Fruit fly (Drosophila melanogaster) whole organism, embryonic: ENCODE results near the gene SecS.
A peak's percentile ranks its signal among the peaks of the same experiment; 100 is the strongest.

ENCODE experiments used
- Awh ChIP-seq: fragments of 200-800 bp; sonication (Bioruptor generic); IDR thresholded peaks from 2 replicates; pipeline ENCODE4, ENCODE4 v1.3.6; 2022; ENCODE audit warnings: missing biosample characterization, missing genetic modification characterization
- B-H1 ChIP-seq: fragments of 200-800 bp; sonication (Bioruptor generic); IDR thresholded peaks from 3 replicates; pipeline ENCODE4 v1.3.6; 2022; ENCODE audit warnings: missing biosample characterization, missing genetic modification characterization
- CG10147 ChIP-seq: fragments of 200-800 bp; sonication (Bioruptor generic); optimal IDR thresholded peaks from 2 replicates; lab custom pipeline; 2019; ENCODE audit warnings: missing biosample characterization, mild to moderate bottlenecking, missing genetic modification characterization, moderate library complexity
- CG10543 ChIP-seq: fragments of 200-800 bp; sonication (Bioruptor generic); optimal IDR thresholded peaks from 3 replicates; lab custom pipeline; 2017; ENCODE audit warnings: missing biosample characterization, mild to moderate bottlenecking, missing genetic modification characterization, moderate library complexity
- CG12155 ChIP-seq: fragments of 200-800 bp; sonication (Bioruptor generic); optimal IDR thresholded peaks from 3 replicates; lab custom pipeline; 2016; ENCODE audit warnings: missing biosample characterization, missing genetic modification characterization
- CG1233 ChIP-seq: fragments of 200-800 bp; sonication (Bioruptor generic); optimal IDR thresholded peaks from 4 replicates; lab custom pipeline; 2018; ENCODE audit warnings: missing biosample characterization, mild to moderate bottlenecking, missing genetic modification characterization
- CG12942 ChIP-seq: fragments of 200-800 bp; sonication (Bioruptor generic); optimal IDR thresholded peaks from 3 replicates; lab custom pipeline; 2016; ENCODE audit warnings: missing biosample characterization, missing genetic modification characterization
- CG13894 ChIP-seq: fragments of 200-800 bp; sonication (Bioruptor generic); optimal IDR thresholded peaks from 3 replicates; lab custom pipeline; 2018; ENCODE audit warnings: missing biosample characterization, mild to moderate bottlenecking, missing genetic modification characterization, moderate library complexity
- CG14050 ChIP-seq: fragments of 200-800 bp; sonication (Bioruptor generic); IDR thresholded peaks from 3 replicates; pipeline ENCODE4 v1.3.6; 2022; ENCODE audit warnings: missing biosample characterization, missing genetic modification characterization
- CG1529 ChIP-seq: fragments of 200-800 bp; sonication (Bioruptor generic); optimal IDR thresholded peaks from 3 replicates; lab custom pipeline; 2018; ENCODE audit warnings: missing biosample characterization, missing genetic modification characterization
- CG15479 ChIP-seq: fragments of 200-800 bp; sonication (Bioruptor generic); optimal IDR thresholded peaks from 3 replicates; lab custom pipeline; 2019; ENCODE audit warnings: missing biosample characterization, mild to moderate bottlenecking, missing genetic modification characterization, moderate library complexity
- CG1832 ChIP-seq: fragments of 200-800 bp; sonication (Bioruptor generic); optimal IDR thresholded peaks from 2 replicates; lab custom pipeline; 2017; ENCODE audit warnings: missing biosample characterization, mild to moderate bottlenecking, missing genetic modification characterization, inconsistent platforms
- CG2120 ChIP-seq: fragments of 200-800 bp; sonication (Bioruptor generic); optimal IDR thresholded peaks from 3 replicates; lab custom pipeline; 2016; ENCODE audit warnings: missing biosample characterization, missing genetic modification characterization
- CG30020 ChIP-seq: fragments of 200-800 bp; optimal IDR thresholded peaks from 2 replicates; lab custom pipeline; 2019; ENCODE audit warnings: missing biosample characterization, mild to moderate bottlenecking, missing genetic modification characterization, moderate library complexity
- CG42726 ChIP-seq: fragments of 200-800 bp; sonication (Bioruptor generic); IDR thresholded peaks from 2 replicates; pipeline ENCODE4 v1.3.6; 2022; ENCODE audit warnings: missing biosample characterization, missing genetic modification characterization; ENCODE audit not compliant: partially characterized antibody
- CG4282 ChIP-seq: fragments of 200-800 bp; sonication (Bioruptor generic); optimal IDR thresholded peaks from 2 replicates; lab custom pipeline; 2016; ENCODE audit warnings: missing biosample characterization, missing genetic modification characterization
- CG4424 ChIP-seq: fragments of 200-800 bp; sonication (Bioruptor generic); optimal IDR thresholded peaks from 3 replicates; lab custom pipeline; 2016; ENCODE audit warnings: missing biosample characterization, missing genetic modification characterization
- CG6272 ChIP-seq: fragments of 200-800 bp; sonication (Bioruptor generic); IDR thresholded peaks from 2 replicates; pipeline ENCODE4 v1.3.6; 2022; ENCODE audit warnings: missing biosample characterization, missing genetic modification characterization
- CG9609 ChIP-seq: fragments of 200-800 bp; sonication (Bioruptor generic); optimal IDR thresholded peaks from 3 replicates; lab custom pipeline; 2016; ENCODE audit warnings: missing biosample characterization, missing genetic modification characterization
- CG9932 ChIP-seq: fragments of 200-800 bp; sonication (Bioruptor generic); IDR thresholded peaks from 2 replicates; pipeline ENCODE4 v1.3.6; 2022; ENCODE audit warnings: missing biosample characterization, missing genetic modification characterization
- Camta ChIP-seq: fragments of 200-800 bp; sonication (Bioruptor generic); optimal IDR thresholded peaks from 2 replicates; lab custom pipeline; 2016; ENCODE audit warnings: missing biosample characterization, missing genetic modification characterization
- Ets65A ChIP-seq: fragments of 200-800 bp; sonication (Bioruptor generic); peaks from one replicate; lab custom pipeline; 2016; ENCODE audit warnings: missing biosample characterization, missing genetic modification characterization
- Gug ChIP-seq: fragments of 200-800 bp; sonication (Bioruptor generic); IDR thresholded peaks from 4 replicates; pipeline ENCODE4 v1.3.6; 2022; ENCODE audit warnings: missing biosample characterization, missing genetic modification characterization
- Hr39 ChIP-seq: fragments of >200 bp; optimal IDR thresholded peaks from 2 replicates; lab custom pipeline; 2017
- Lim3 ChIP-seq: fragments of 200-800 bp; sonication (Bioruptor generic); IDR thresholded peaks from 2 replicates; pipeline ENCODE4 v1.3.6; 2022; ENCODE audit warnings: missing biosample characterization, missing genetic modification characterization
- Mrtf ChIP-seq: fragments of 200-800 bp; sonication (Bioruptor generic); IDR thresholded peaks from 3 replicates; pipeline ENCODE4 v1.3.6; 2022; ENCODE audit warnings: missing biosample characterization, missing genetic modification characterization
- Nf-YB ChIP-seq: fragments of 200-800 bp; sonication (Bioruptor generic); optimal IDR thresholded peaks from 3 replicates; lab custom pipeline; 2019; ENCODE audit warnings: missing biosample characterization, mild to moderate bottlenecking, missing genetic modification characterization, moderate library complexity
- Sry-β ChIP-seq: fragments of 200-800 bp; sonication (Bioruptor generic); optimal IDR thresholded peaks from 2 replicates; lab custom pipeline; 2018; ENCODE audit warnings: missing biosample characterization, mild to moderate bottlenecking, missing genetic modification characterization, moderate library complexity
- abd-A ChIP-seq: fragments of 200-800 bp; sonication (Bioruptor generic); optimal IDR thresholded peaks from 3 replicates; lab custom pipeline; 2019; ENCODE audit warnings: missing biosample characterization, mild to moderate bottlenecking, missing genetic modification characterization, moderate library complexity
- ac ChIP-seq: fragments of 200-800 bp; sonication (Bioruptor generic); optimal IDR thresholded peaks from 3 replicates; lab custom pipeline; 2017; ENCODE audit warnings: missing biosample characterization, mild to moderate bottlenecking, missing genetic modification characterization
- bsh ChIP-seq, 2 experiments: fragments of 200-800 bp; sonication (Bioruptor generic); optimal IDR thresholded peaks; 2 replicates each; lab custom pipeline; 2017 to 2018; ENCODE audit warnings: mild to moderate bottlenecking in 2 of 2, missing biosample characterization in 2 of 2, missing genetic modification characterization in 2 of 2, moderate library complexity in 1 of 2
- gcm ChIP-seq: fragments of 200-800 bp; sonication (Bioruptor generic); optimal IDR thresholded peaks from 2 replicates; lab custom pipeline; 2019; ENCODE audit warnings: missing biosample characterization, mild to moderate bottlenecking, missing genetic modification characterization, moderate library complexity
- gsb ChIP-seq: fragments of 200-800 bp; sonication (Bioruptor generic); IDR thresholded peaks from 2 replicates; pipeline ENCODE4 v1.3.6; 2022; ENCODE audit warnings: missing biosample characterization, missing genetic modification characterization
- h ChIP-seq: fragments of >200 bp; optimal IDR thresholded peaks from 2 replicates; lab custom pipeline; 2017
- ham ChIP-seq: fragments of 200-800 bp; sonication (Bioruptor generic); IDR thresholded peaks from 2 replicates; pipeline ENCODE4 v1.3.6; 2022; ENCODE audit warnings: missing biosample characterization, missing genetic modification characterization
- luna ChIP-seq: fragments of 200-800 bp; sonication (Bioruptor generic); optimal IDR thresholded peaks from 2 replicates; lab custom pipeline; 2016; ENCODE audit warnings: missing biosample characterization, missing genetic modification characterization
- mam ChIP-seq: fragments of 200-800 bp; sonication (Bioruptor generic); optimal IDR thresholded peaks from 3 replicates; lab custom pipeline; 2016; ENCODE audit warnings: missing biosample characterization, missing genetic modification characterization
- nerfin-2 ChIP-seq: fragments of 200-800 bp; sonication (Bioruptor generic); IDR thresholded peaks from 2 replicates; pipeline ENCODE4 v1.3.6; 2022; ENCODE audit warnings: missing biosample characterization, missing genetic modification characterization; ENCODE audit not compliant: partially characterized antibody
- nom ChIP-seq: fragments of 200-800 bp; sonication (Bioruptor generic); optimal IDR thresholded peaks from 2 replicates; lab custom pipeline; 2017; ENCODE audit warnings: missing biosample characterization, missing genetic modification characterization, mild to moderate bottlenecking, moderate library complexity, missing genetic modification reagents
- pb ChIP-seq: fragments of 200-800 bp; sonication (Bioruptor generic); optimal IDR thresholded peaks from 3 replicates; lab custom pipeline; 2016; ENCODE audit warnings: missing biosample characterization, missing genetic modification characterization
- peb ChIP-seq: fragments of 200-800 bp; sonication (Bioruptor generic); IDR thresholded peaks from 2 replicates; pipeline ENCODE4 v1.3.6; 2022; ENCODE audit warnings: missing biosample characterization, missing genetic modification characterization
- pho ChIP-seq: fragments of 200-800 bp; sonication (Bioruptor generic); optimal IDR thresholded peaks from 2 replicates; lab custom pipeline; 2016; ENCODE audit warnings: missing biosample characterization, missing genetic modification characterization
- row ChIP-seq: fragments of 200-800 bp; sonication (Bioruptor generic); IDR thresholded peaks from 3 replicates; pipeline ENCODE4 v1.3.6; 2022; ENCODE audit warnings: missing biosample characterization, missing genetic modification characterization
- schlank ChIP-seq: fragments of 200-800 bp; sonication (Bioruptor generic); optimal IDR thresholded peaks from 2 replicates; lab custom pipeline; 2018; ENCODE audit warnings: missing biosample characterization, mild to moderate bottlenecking, missing genetic modification characterization
- sima ChIP-seq: fragments of 200-800 bp; sonication (Bioruptor generic); optimal IDR thresholded peaks from 2 replicates; lab custom pipeline; 2016; ENCODE audit warnings: missing biosample characterization, missing genetic modification characterization
- trem ChIP-seq: fragments of 200-800 bp; optimal IDR thresholded peaks from 3 replicates; lab custom pipeline; 2019; ENCODE audit warnings: missing biosample characterization, mild to moderate bottlenecking, missing genetic modification characterization, moderate library complexity
- unpg ChIP-seq: fragments of 200-800 bp; sonication (Bioruptor generic); optimal IDR thresholded peaks from 3 replicates; lab custom pipeline; 2018; ENCODE audit warnings: missing biosample characterization, mild to moderate bottlenecking, missing genetic modification characterization, moderate library complexity
- z ChIP-seq: fragments of 200-800 bp; sonication (Bioruptor generic); IDR thresholded peaks from 3 replicates; pipeline ENCODE4 v1.3.6; 2022; ENCODE audit warnings: missing biosample characterization, missing genetic modification characterization

Gene SecS

dm6 chr3R:5617923-5618623 is 16.8 kb downstream of the SecS start (continued):
- peak; percentile 50 for TF ChIP-seq Ets65A (GFP tag; lab: Kevin White, UChicago)
- TF ChIP-seq Nf-YB (GFP tag; lab: Kevin White, UChicago) = no peak
- TF ChIP-seq CG1233 = no peak
- no peak for TF ChIP-seq CG4282 (GFP tag; lab: Kevin White, UChicago)

- TF ChIP-seq nom (GFP tag; lab: Kevin White, UChicago) (no peak), Mrtf (GFP tag; lab: Robert Waterston, UW) (peak; percentile 65), gcm (GFP tag; lab: Kevin White, UChicago) (peak; percentile 38), Gug (GFP tag; lab: Robert Waterston, UW) (peak; percentile 42; the same call in 2 of the 4 replicates), CG13894 (tag; lab: Kevin White, UChicago) (no peak), ac (no peak), CG15479 (GFP tag; lab: Kevin White, UChicago) (no peak), ham (GFP tag; lab: Robert Waterston, UW) (no peak), Lim3 (GFP tag; lab: Robert Waterston, UW) (no peak), gsb (GFP tag; lab: Robert Waterston, UW) (0 out of 2 replicates have a peak, but pooled peaks have one; percentile 9), Sry-β (GFP tag; lab: Kevin White, UChicago) (no peak), unpg (GFP tag; lab: Kevin White, UChicago) (peak; percentile 35), CG30020 (tag; lab: Kevin White, UChicago) (peak; percentile 17), h (no peak), row (peak; percentile 71), abd-A (tag; lab: Kevin White, UChicago) (no peak), CG9932 (peak; percentile 51; the same call in 1 of the 2 replicates), Awh (GFP tag; lab: Robert Waterston, UW) (peak; percentile 64; the same call in 1 of the 2 replicates), nerfin-2 (no peak), CG4424 (peak; percentile 80), CG14050 (no peak), schlank (tag; lab: Kevin White, UChicago) (no peak), Hr39 (no peak), B-H1 (peak; percentile 33; the same call in 2 of the 3 replicates), CG9609 (peak; percentile 57), CG2120 (GFP tag; lab: Kevin White, UChicago) (peak; percentile 63), bsh (GFP tag; optimal IDR thresholded peaks at IDR 0.05; lab: Kevin White, UChicago) (peak in 1 of 2 experiments; percentile 65), Camta (GFP tag; lab: Kevin White, UChicago) (peak; percentile 62), CG42726 (GFP tag; lab: Robert Waterston, UW) (no peak), CG12155 (GFP tag; lab: Kevin White, UChicago) (no peak), trem (tag; lab: Kevin White, UChicago) (peak; percentile 12), CG12942 (peak; percentile 6), CG10543 (GFP tag; lab: Kevin White, UChicago) (no peak), sima (GFP tag; lab: Kevin White, UChicago) (no peak), CG6272 (GFP tag; lab: Robert Waterston, UW) (peak; percentile 45), mam (GFP tag; lab: Kevin White, UChicago) (peak; percentile 60), CG1832 (GFP tag; lab: Kevin White, UChicago) (no peak), peb (0 out of 2 replicates have a peak, but pooled peaks have one; percentile 35), pho (peak; percentile 38), CG1529 (GFP tag; lab: Kevin White, UChicago) (peak; percentile 42), CG10147 (GFP tag; lab: Kevin White, UChicago) (peak; percentile 65), z (GFP tag; lab: Robert Waterston, UW) (no peak), pb (peak; percentile 50), luna (peak; percentile 21)
Measured at dm6 chr3R:5620387-5620956, 19.2 kb downstream of the SecS start.
